Fruit fly (Drosophila melanogaster) whole organism, embryonic: ENCODE data around the gene CheA7a.
A peak's percentile ranks its signal among the peaks of the same experiment; 100 is the strongest.

Experiments used
- Aef1 ChIP-seq: fragments of 200-800 bp; sonication (Bioruptor generic); IDR thresholded peaks from 3 replicates; pipeline ENCODE4 v1.3.6; 2022; ENCODE audit warnings: missing biosample characterization, missing genetic modification characterization
- Awh ChIP-seq: fragments of 200-800 bp; sonication (Bioruptor generic); IDR thresholded peaks from 2 replicates; pipeline ENCODE4, ENCODE4 v1.3.6; 2022; ENCODE audit warnings: missing biosample characterization, missing genetic modification characterization
- CG10274 ChIP-seq: fragments of 200-800 bp; sonication (Bioruptor generic); optimal IDR thresholded peaks from 3 replicates; lab custom pipeline; 2017; ENCODE audit warnings: missing biosample characterization, mild to moderate bottlenecking, missing genetic modification characterization
- CG11723 ChIP-seq: fragments of 200-800 bp; sonication (Bioruptor generic); optimal IDR thresholded peaks from 2 replicates; lab custom pipeline; 2017; ENCODE audit warnings: missing biosample characterization, mild to moderate bottlenecking, missing genetic modification characterization
- CG12071 ChIP-seq: fragments of 200-800 bp; sonication (Bioruptor generic); optimal IDR thresholded peaks from 3 replicates; lab custom pipeline; 2018; ENCODE audit warnings: missing biosample characterization, mild to moderate bottlenecking, missing genetic modification characterization
- CG12391 ChIP-seq: fragments of 200-800 bp; sonication (Bioruptor generic); optimal IDR thresholded peaks from 3 replicates; lab custom pipeline; 2018; ENCODE audit warnings: missing biosample characterization, mild to moderate bottlenecking, missing genetic modification characterization, moderate library complexity
- CG12769 ChIP-seq: fragments of 200-800 bp; sonication (Bioruptor generic); optimal IDR thresholded peaks from 2 replicates; lab custom pipeline; 2019; ENCODE audit warnings: missing biosample characterization, mild to moderate bottlenecking, missing genetic modification characterization, moderate library complexity
- CG13296 ChIP-seq: fragments of 200-800 bp; sonication (Bioruptor generic); optimal IDR thresholded peaks from 3 replicates; lab custom pipeline; 2018; ENCODE audit warnings: missing biosample characterization, mild to moderate bottlenecking, missing genetic modification characterization
- CG17568 ChIP-seq: fragments of 200-800 bp; sonication (Bioruptor generic); optimal IDR thresholded peaks from 2 replicates; lab custom pipeline; 2018; ENCODE audit warnings: missing biosample characterization, mild to moderate bottlenecking, missing genetic modification characterization, moderate library complexity
- CG18262 ChIP-seq: fragments of 200-800 bp; optimal IDR thresholded peaks from 3 replicates; lab custom pipeline; 2019; ENCODE audit warnings: missing biosample characterization, mild to moderate bottlenecking, missing genetic modification characterization, moderate library complexity
- CG1832 ChIP-seq: fragments of 200-800 bp; sonication (Bioruptor generic); optimal IDR thresholded peaks from 2 replicates; lab custom pipeline; 2017; ENCODE audit warnings: missing biosample characterization, mild to moderate bottlenecking, missing genetic modification characterization, inconsistent platforms
- CG2875 ChIP-seq: fragments of 200-800 bp; sonication (Bioruptor generic); optimal IDR thresholded peaks from 2 replicates; lab custom pipeline; 2017; ENCODE audit warnings: missing biosample characterization, mild to moderate bottlenecking, missing genetic modification characterization, missing genetic modification reagents
- CG30020 ChIP-seq: fragments of 200-800 bp; optimal IDR thresholded peaks from 2 replicates; lab custom pipeline; 2019; ENCODE audit warnings: missing biosample characterization, mild to moderate bottlenecking, missing genetic modification characterization, moderate library complexity
- CG34422 ChIP-seq: fragments of 200-800 bp; sonication (Bioruptor generic); IDR thresholded peaks from 3 replicates; pipeline ENCODE4 v1.3.6; 2022; ENCODE audit warnings: missing biosample characterization, missing genetic modification characterization
- CG4282 ChIP-seq: fragments of 200-800 bp; sonication (Bioruptor generic); optimal IDR thresholded peaks from 2 replicates; lab custom pipeline; 2016; ENCODE audit warnings: missing biosample characterization, missing genetic modification characterization
- CG4820 ChIP-seq: fragments of 200-800 bp; sonication (Bioruptor generic); optimal IDR thresholded peaks from 3 replicates; lab custom pipeline; 2016; ENCODE audit warnings: missing biosample characterization, missing genetic modification characterization
- CG5180 ChIP-seq: fragments of 200-800 bp; sonication (Bioruptor generic); optimal IDR thresholded peaks from 3 replicates; lab custom pipeline; 2017; ENCODE audit warnings: missing biosample characterization, missing genetic modification characterization, mild to moderate bottlenecking, moderate library complexity, missing genetic modification reagents
- CG7745 ChIP-seq: fragments of 200-800 bp; sonication (Bioruptor generic); optimal IDR thresholded peaks from 2 replicates; lab custom pipeline; 2018; ENCODE audit warnings: missing biosample characterization, mild to moderate bottlenecking, missing genetic modification characterization, moderate library complexity
- CG8388 ChIP-seq: fragments of 200-800 bp; sonication (Bioruptor generic); optimal IDR thresholded peaks from 2 replicates; lab custom pipeline; 2019; ENCODE audit warnings: missing biosample characterization, mild to moderate bottlenecking, missing genetic modification characterization, moderate library complexity
- Chrac-16 ChIP-seq: fragments of 200-800 bp; sonication (Bioruptor generic); optimal IDR thresholded peaks from 3 replicates; lab custom pipeline; 2016; ENCODE audit warnings: missing biosample characterization, missing genetic modification characterization
- CoRest ChIP-seq: fragments of 200-800 bp; sonication (Bioruptor generic); optimal IDR thresholded peaks from 3 replicates; lab custom pipeline; 2018; ENCODE audit warnings: missing biosample characterization, mild to moderate bottlenecking, missing genetic modification characterization, moderate library complexity
- Dbx ChIP-seq: fragments of 200-800 bp; sonication (Bioruptor generic); IDR thresholded peaks from 3 replicates; pipeline ENCODE4 v1.3.6; 2022; ENCODE audit warnings: missing biosample characterization, missing genetic modification characterization
- Deaf1 ChIP-seq: fragments of 200-800 bp; optimal IDR thresholded peaks from 3 replicates; lab custom pipeline; 2019; ENCODE audit warnings: missing biosample characterization, mild to moderate bottlenecking, missing genetic modification characterization, moderate library complexity
- Fer2 ChIP-seq: fragments of 200-800 bp; sonication (Bioruptor generic); optimal IDR thresholded peaks from 2 replicates; lab custom pipeline; 2018; ENCODE audit warnings: missing biosample characterization, mild to moderate bottlenecking, missing genetic modification characterization, moderate library complexity
- Fer3 ChIP-seq: fragments of 200-800 bp; sonication (Bioruptor generic); optimal IDR thresholded peaks from 2 replicates; lab custom pipeline; 2018; ENCODE audit warnings: missing biosample characterization, mild to moderate bottlenecking, missing genetic modification characterization, moderate library complexity
- HLH54F ChIP-seq: fragments of 200-800 bp; sonication (Bioruptor generic); optimal IDR thresholded peaks from 3 replicates; lab custom pipeline; 2016; ENCODE audit warnings: missing biosample characterization, missing genetic modification characterization
- HmgD ChIP-seq: fragments of 200-800 bp; sonication (Bioruptor generic); optimal IDR thresholded peaks from 3 replicates; lab custom pipeline; 2016; ENCODE audit warnings: missing biosample characterization, missing genetic modification characterization
- Hr39 ChIP-seq: fragments of >200 bp; optimal IDR thresholded peaks from 2 replicates; lab custom pipeline; 2017
- Mes4 ChIP-seq: fragments of 200-800 bp; sonication (Bioruptor generic); optimal IDR thresholded peaks from 2 replicates; lab custom pipeline; 2016; ENCODE audit warnings: missing biosample characterization, missing genetic modification characterization
- NfI ChIP-seq: fragments of 200-800 bp; sonication (Bioruptor generic); optimal IDR thresholded peaks from 3 replicates; lab custom pipeline; 2018; ENCODE audit warnings: missing biosample characterization, mild to moderate bottlenecking, missing genetic modification characterization, moderate library complexity
- Scr ChIP-seq: fragments of 200-800 bp; sonication (Bioruptor generic); IDR thresholded peaks from 2 replicates; pipeline ENCODE4 v1.3.6; 2022; ENCODE audit warnings: missing biosample characterization, missing genetic modification characterization; ENCODE audit not compliant: partially characterized antibody
- Tbp ChIP-seq: fragments of >200 bp; optimal IDR thresholded peaks from 2 replicates; lab custom pipeline; 2018; ENCODE audit warnings: missing biosample characterization, missing genetic modification characterization
- ap ChIP-seq: fragments of 200-800 bp; sonication (Bioruptor generic); IDR thresholded peaks from 2 replicates; pipeline ENCODE4 v1.3.6; 2022; ENCODE audit warnings: missing biosample characterization, missing genetic modification characterization
- da ChIP-seq: fragments of 200-800 bp; sonication (Bioruptor generic); optimal IDR thresholded peaks from 2 replicates; lab custom pipeline; 2016; ENCODE audit warnings: missing biosample characterization, missing genetic modification characterization
- en ChIP-seq: fragments of 200-800 bp; sonication (Bioruptor generic); optimal IDR thresholded peaks from 2 replicates; lab custom pipeline; 2016; ENCODE audit warnings: missing biosample characterization, missing genetic modification characterization
- esg ChIP-seq: fragments of 200-800 bp; sonication (Bioruptor generic); conservative IDR thresholded peaks from 2 replicates; pipeline ENCODE4 v1.3.6; 2022; ENCODE audit warnings: missing biosample characterization, missing genetic modification characterization
- exex ChIP-seq: fragments of 200-800 bp; sonication (Bioruptor generic); optimal IDR thresholded peaks from 4 replicates; lab custom pipeline; 2018; ENCODE audit warnings: missing biosample characterization, mild to moderate bottlenecking, missing genetic modification characterization, moderate library complexity
- gfzf ChIP-seq: fragments of 200-800 bp; sonication (Bioruptor generic); optimal IDR thresholded peaks from 2 replicates; lab custom pipeline; 2016; ENCODE audit warnings: missing biosample characterization, mild to moderate bottlenecking, missing genetic modification characterization, moderate library complexity
- lilli ChIP-seq: fragments of 200-800 bp; sonication (Bioruptor generic); optimal IDR thresholded peaks from 3 replicates; lab custom pipeline; 2016; ENCODE audit warnings: missing biosample characterization, missing genetic modification characterization
- lov ChIP-seq, 2 experiments: fragments of 200-800 bp in 1 of 2; fragments of >200 bp in 1 of 2; sonication (Bioruptor generic) in 1 of 2; IDR thresholded peaks in 1 of 2; optimal IDR thresholded peaks in 1 of 2; 2 replicates in 1 of 2; 3 replicates in 1 of 2; pipeline versions ENCODE4 v1.3.6 to Lab custom; 2017 to 2022; ENCODE audit warnings: missing biosample characterization in 1 of 2, missing genetic modification characterization in 1 of 2
- otp ChIP-seq: fragments of 200-800 bp; sonication (Bioruptor generic); IDR thresholded peaks from 3 replicates; pipeline ENCODE4, ENCODE4 v1.3.6; 2022; ENCODE audit warnings: missing biosample characterization, missing genetic modification characterization
- pros ChIP-seq: fragments of 200-800 bp; sonication (Bioruptor generic); optimal IDR thresholded peaks from 3 replicates; lab custom pipeline; 2019; ENCODE audit warnings: missing biosample characterization, mild to moderate bottlenecking, missing genetic modification characterization, moderate library complexity
- row ChIP-seq: fragments of 200-800 bp; sonication (Bioruptor generic); IDR thresholded peaks from 3 replicates; pipeline ENCODE4 v1.3.6; 2022; ENCODE audit warnings: missing biosample characterization, missing genetic modification characterization
- schlank ChIP-seq: fragments of 200-800 bp; sonication (Bioruptor generic); optimal IDR thresholded peaks from 2 replicates; lab custom pipeline; 2018; ENCODE audit warnings: missing biosample characterization, mild to moderate bottlenecking, missing genetic modification characterization
- scrt ChIP-seq: fragments of 200-800 bp; sonication (Bioruptor generic); optimal IDR thresholded peaks from 2 replicates; lab custom pipeline; 2018; ENCODE audit warnings: missing biosample characterization, mild to moderate bottlenecking, missing genetic modification characterization, moderate library complexity
- sqz ChIP-seq: fragments of 200-800 bp; sonication (Bioruptor generic); optimal IDR thresholded peaks from 3 replicates; lab custom pipeline; 2018; ENCODE audit warnings: missing biosample characterization, mild to moderate bottlenecking, missing genetic modification characterization
- sug ChIP-seq: fragments of 200-800 bp; optimal IDR thresholded peaks from 2 replicates; lab custom pipeline; 2019; ENCODE audit warnings: missing biosample characterization, mild to moderate bottlenecking, missing genetic modification characterization, moderate library complexity
- usp ChIP-seq: fragments of >200 bp; optimal IDR thresholded peaks from 2 replicates; lab custom pipeline; 2017; ENCODE audit warnings: missing biosample characterization, missing genetic modification characterization

CheA7a gene

DNA sequence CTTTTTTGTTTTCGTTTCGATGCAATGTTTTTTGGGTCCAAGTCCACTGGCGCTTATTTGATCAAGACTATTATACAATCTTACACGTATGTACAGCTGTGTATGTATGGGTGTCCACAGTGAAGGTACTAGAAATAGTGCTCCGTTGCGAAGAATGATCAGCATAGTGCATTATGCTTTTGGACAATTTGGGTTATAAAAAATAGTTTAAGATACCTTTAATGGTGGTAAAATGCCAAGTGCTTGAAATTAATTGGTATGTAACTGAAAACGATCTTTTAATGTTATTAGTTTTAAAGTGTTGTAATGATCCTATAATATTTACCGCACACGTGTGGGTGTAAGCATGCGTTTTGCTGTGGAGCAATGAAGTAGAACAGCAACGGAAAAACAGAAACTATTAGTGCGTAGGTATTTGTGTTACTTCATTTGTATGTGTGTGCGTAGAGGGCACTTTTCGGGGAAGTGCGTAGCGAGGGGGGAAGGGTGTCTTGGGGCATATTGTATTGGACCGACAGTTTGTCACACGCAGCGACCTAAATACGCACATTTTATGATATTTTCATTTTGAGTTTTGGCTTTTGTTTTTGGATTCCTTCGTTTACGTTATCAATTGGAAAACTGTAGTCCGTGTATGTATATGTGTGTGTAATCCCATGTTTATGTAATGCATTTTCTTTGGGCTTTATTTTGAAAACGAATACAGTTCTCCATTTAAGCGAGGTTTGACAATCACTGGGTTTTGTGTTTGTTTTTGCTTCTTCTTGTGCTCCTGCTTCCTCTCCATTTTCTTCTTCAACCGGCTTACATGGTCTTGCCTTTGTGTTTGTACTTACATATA lies 41.6 kb upstream of the CheA7a start (continued):
- TF ChIP-seq Deaf1: peak; percentile 67
- TF ChIP-seq Scr (GFP tag; lab: Robert Waterston, UW): no peak
- TF ChIP-seq CG8388 (GFP tag; lab: Kevin White, UChicago): peak; percentile 95
- TF ChIP-seq CG11723 (GFP tag; lab: Kevin White, UChicago): peak; percentile 86
- no peak for TF ChIP-seq pros
- no peak for TF ChIP-seq lov (optimal IDR thresholded peaks at IDR 0.05; lab: Kevin White, UChicago)
- peak; percentile 75; the same call in 2 of the 3 replicates for TF ChIP-seq lov (GFP tag; IDR thresholded peaks at IDR 0.05; lab: Robert Waterston, UW)
- peak; percentile 70 for TF ChIP-seq ap
- TF ChIP-seq CG30020: peak; percentile 64
- TF ChIP-seq Fer2: peak; percentile 40
- peak; percentile 89 for TF ChIP-seq Mes4 (GFP tag; lab: Kevin White, UChicago)
- TF ChIP-seq Dbx: no peak
- peak; percentile 88 for TF ChIP-seq CG4820 (GFP tag; lab: Kevin White, UChicago)
- TF ChIP-seq exex (tag; lab: Kevin White, UChicago): peak; percentile 61
- TF ChIP-seq esg (GFP tag; lab: Robert Waterston, UW): peak; percentile 79
- no peak for TF ChIP-seq gfzf (GFP tag; lab: Kevin White, UChicago)
- TF ChIP-seq Aef1 (GFP tag; lab: Robert Waterston, UW): peak; percentile 81
- TF ChIP-seq CG1832: no peak
- peak; percentile 75 for TF ChIP-seq otp (GFP tag; lab: Robert Waterston, UW)
- peak; percentile 92 for TF ChIP-seq row (GFP tag; lab: Robert Waterston, UW)
- TF ChIP-seq HmgD (GFP tag; lab: Kevin White, UChicago): peak; percentile 46
- peak; percentile 88 for TF ChIP-seq Awh
- TF ChIP-seq CG18262: peak; percentile 96
- TF ChIP-seq CG4282: peak; percentile 64
- TF ChIP-seq NfI (GFP tag; lab: Kevin White, UChicago): peak; percentile 90
- TF ChIP-seq usp (GFP tag; lab: Kevin White, UChicago): no peak
- TF ChIP-seq Fer3 (tag; lab: Kevin White, UChicago): peak; percentile 81
- peak; percentile 73 for TF ChIP-seq CG17568 (GFP tag; lab: Kevin White, UChicago)
- peak; percentile 92 for TF ChIP-seq CG2875 (GFP tag; lab: Kevin White, UChicago)
- peak; percentile 83 for TF ChIP-seq scrt (GFP tag; lab: Kevin White, UChicago)
- peak; percentile 69 for TF ChIP-seq CG7745 (tag; lab: Kevin White, UChicago)
- peak; percentile 93 for TF ChIP-seq Chrac-16 (GFP tag; lab: Kevin White, UChicago)
- TF ChIP-seq CG12391: peak; percentile 95
- peak; percentile 92 for TF ChIP-seq CG12769 (tag; lab: Kevin White, UChicago)
- TF ChIP-seq CG13296 (GFP tag; lab: Kevin White, UChicago): peak; percentile 85
- TF ChIP-seq CG5180 (GFP tag; lab: Kevin White, UChicago): peak; percentile 78
- peak; percentile 87 for TF ChIP-seq lilli
- no peak for TF ChIP-seq Tbp (GFP tag; lab: Kevin White, UChicago)
- peak; percentile 58 for TF ChIP-seq schlank (tag; lab: Kevin White, UChicago)
- peak; percentile 94 for TF ChIP-seq CoRest (tag; lab: Kevin White, UChicago)
- peak; percentile 92 for TF ChIP-seq CG12071 (GFP tag; lab: Kevin White, UChicago)
- TF ChIP-seq CG10274 (GFP tag; lab: Kevin White, UChicago): peak; percentile 70
- TF ChIP-seq da: peak; percentile 84
- TF ChIP-seq Hr39 (lab: Kevin White, UChicago): no peak
- TF ChIP-seq en (GFP tag; lab: Kevin White, UChicago): peak; percentile 89
- TF ChIP-seq sug (tag; lab: Kevin White, UChicago): peak; percentile 63
- TF ChIP-seq CG34422 (GFP tag; lab: Robert Waterston, UW): peak; percentile 90
- peak; percentile 80 for TF ChIP-seq HLH54F
- TF ChIP-seq sqz (GFP tag; lab: Kevin White, UChicago): peak; percentile 57
